Fruit fly (Drosophila melanogaster): ENCODE data around the gene CG42597.
A peak's percentile ranks its signal among the peaks of the same experiment; 100 is the strongest.

DNA sequence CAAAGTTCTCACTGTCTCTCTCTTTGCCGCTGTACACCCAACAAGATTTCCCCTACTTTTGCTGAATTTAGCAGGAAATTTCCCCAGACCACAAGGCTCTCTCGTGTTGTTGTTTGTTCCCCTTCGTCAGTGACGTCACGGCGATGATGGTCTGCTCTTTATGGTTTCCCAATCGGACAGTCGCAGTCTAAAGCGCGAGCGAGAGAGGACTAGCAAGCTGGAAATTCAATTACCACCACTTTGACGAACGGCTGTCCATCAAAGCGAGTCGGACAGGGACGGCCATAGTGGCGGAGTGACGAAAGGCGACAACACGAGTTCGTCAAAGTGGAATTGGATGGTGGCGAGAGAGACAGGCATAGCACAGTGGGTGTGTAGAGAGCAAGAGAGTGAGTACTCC, 40.8 kb downstream of the CG42597 start:
- TF ChIP-seq pan (optimal IDR thresholded peaks at IDR 0.05) (no peak), CG8478 (optimal IDR thresholded peaks at IDR 0.05) (peak; percentile 97), psq (optimal IDR thresholded peaks at IDR 0.05) (no peak), Dll (optimal IDR thresholded peaks at IDR 0.05) (peak; percentile 72)
